Worm (Caenorhabditis elegans): ENCODE results near the gene C24B9.3.

Gene C24B9.3

DNA sequence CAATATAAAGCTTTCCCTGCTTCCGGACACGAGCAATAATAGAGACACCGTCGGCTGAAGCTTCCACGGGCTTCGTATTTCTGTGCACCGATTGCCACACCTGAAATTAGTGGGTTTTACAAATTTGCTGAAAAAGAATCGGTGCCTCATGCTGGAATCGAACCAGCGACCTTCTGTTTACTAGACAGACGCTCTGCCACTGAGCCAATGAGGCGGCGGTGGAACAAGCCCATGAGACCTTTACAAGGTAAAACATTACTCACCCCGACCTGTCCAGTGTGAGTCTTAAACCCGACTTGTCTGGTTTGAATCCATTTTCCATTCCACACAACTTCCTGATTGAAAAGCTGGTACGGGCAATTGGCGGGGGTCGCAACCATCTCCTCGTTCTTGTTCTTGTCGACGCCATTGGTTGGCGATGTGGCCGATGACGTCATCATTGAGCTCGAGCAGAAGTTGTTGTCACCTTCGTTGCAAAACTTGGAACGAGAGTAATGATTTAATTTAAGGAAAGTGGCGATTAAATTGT lies 46.8 kb downstream of the C24B9.3 start, which contains the start of gene ndx-2 (continued):
- TF ChIP-seq gei-17 (GFP tag; optimal IDR thresholded peaks at IDR 0.05) (no peak), dox-1 (GFP tag; IDR thresholded peaks at IDR 0.05) (peak; percentile 78), ekl-4 (GFP tag; IDR thresholded peaks at IDR 0.05) (peak; percentile 59; the same call in 1 of the 2 replicates), chd-7 (tag; optimal IDR thresholded peaks at IDR 0.05) (no peak), nfyb-1 (GFP tag; IDR thresholded peaks at IDR 0.05) (peak; percentile 78), nfya-2 (GFP tag; IDR thresholded peaks at IDR 0.05) (no peak), attf-6 (GFP tag; IDR thresholded peaks at IDR 0.05) (peak; percentile 60; the same call in 1 of the 2 replicates), tbp1 (GFP tag; optimal IDR thresholded peaks at IDR 0.05) (peak; percentile 94), B0261.1 (tag; optimal IDR thresholded peaks at IDR 0.05) (peak; percentile 76), Y95B8A.8 (GFP tag; IDR thresholded peaks at IDR 0.05) (0 out of 2 replicates have a peak, but pooled peaks have one; percentile 65), unc-130 (GFP tag; optimal IDR thresholded peaks at IDR 0.05) (no peak), snpc-3.4 (tag; optimal IDR thresholded peaks at IDR 0.05) (peak; percentile 43), zfh-2 (GFP tag; conservative IDR thresholded peaks at IDR 0.05) (no peak; the same call in 1 of the 2 replicates), somi-1 (GFP tag; optimal IDR thresholded peaks at IDR 0.05) (peak; percentile 1), aptf-3 (GFP tag; IDR thresholded peaks at IDR 0.05) (peak; percentile 67; the same call in 1 of the 2 replicates), T26A5.8 (tag; optimal IDR thresholded peaks at IDR 0.05) (peak; percentile 3), F55B11.4 (tag; optimal IDR thresholded peaks at IDR 0.05; ENCODE audit: borderline replicate concordance, insufficient read depth) (no peak), fkh-3 (tag; optimal IDR thresholded peaks at IDR 0.05) (no peak), cebp-2 (GFP tag; IDR thresholded peaks at IDR 0.05) (no peak), rpc-1 (optimal IDR thresholded peaks at IDR 0.05) (peak; percentile 66), rpc-1 (tag; optimal IDR thresholded peaks at IDR 0.05) (peak; percentile 81), akir-1 (GFP tag; optimal IDR thresholded peaks at IDR 0.05) (no peak), madf-6 (GFP tag; IDR thresholded peaks at IDR 0.05) (peak; percentile 66), snpc-4 (GFP tag; optimal IDR thresholded peaks at IDR 0.05) (peak; percentile 28), snpc-4 (tag; optimal IDR thresholded peaks at IDR 0.05) (peak in 3 of 4 experiments; percentile 12 to 55 (median 23)), F10E7.11 (tag; optimal IDR thresholded peaks at IDR 0.05) (peak; percentile 1), Y56A3A.18 (GFP tag; IDR thresholded peaks at IDR 0.05) (0 out of 2 replicates have a peak, but pooled peaks have one; percentile 49), snpc-1.1 (tag; optimal IDR thresholded peaks at IDR 0.05; ENCODE audit: insufficient read depth) (peak; percentile 17), nhr-90 (tag; optimal IDR thresholded peaks at IDR 0.05) (peak; percentile 80), tlf-1 (GFP tag; optimal IDR thresholded peaks at IDR 0.05) (no peak), F39B2.1 (GFP tag; IDR thresholded peaks at IDR 0.05) (no peak), die-1 (tag; optimal IDR thresholded peaks at IDR 0.05) (peak; percentile 79)

DNA sequence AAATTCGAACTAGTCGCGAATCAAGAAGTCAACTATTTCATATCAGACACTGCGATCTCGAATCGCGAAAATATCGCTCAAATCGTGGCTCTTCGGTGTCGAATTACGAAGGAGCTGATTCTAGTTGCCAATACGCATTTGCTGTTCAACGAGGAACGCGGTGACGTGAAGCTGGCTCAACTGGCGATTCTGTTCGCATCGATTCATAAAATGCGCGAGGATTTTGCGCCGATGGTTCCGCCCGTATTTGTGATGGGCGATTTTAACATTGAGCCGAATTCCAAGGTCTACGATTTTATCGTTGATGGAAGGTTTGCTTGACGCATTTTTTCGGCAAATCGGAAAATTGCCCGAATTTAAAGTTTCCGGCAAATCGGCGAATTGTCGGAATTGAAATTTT lies 50.9 kb downstream of the C24B9.3 start:
- TF ChIP-seq nhr-120 (GFP tag; IDR thresholded peaks at IDR 0.05) (no peak), B0035.1 (tag; optimal IDR thresholded peaks at IDR 0.05) (no peak), lir-1 (GFP tag; conservative IDR thresholded peaks at IDR 0.05) (no peak), hmg-1.2 (GFP tag; IDR thresholded peaks at IDR 0.05) (no peak), snpc-1.1 (tag; optimal IDR thresholded peaks at IDR 0.05; ENCODE audit: insufficient read depth) (no peak), attf-6 (GFP tag; IDR thresholded peaks at IDR 0.05) (no peak), nhr-80 (tag; optimal IDR thresholded peaks at IDR 0.05) (no peak), Y56A3A.18 (GFP tag; IDR thresholded peaks at IDR 0.05) (no peak), B0261.1 (tag; optimal IDR thresholded peaks at IDR 0.05) (no peak), dpff-1 (tag; optimal IDR thresholded peaks at IDR 0.05) (no peak), snpc-4 (GFP tag; optimal IDR thresholded peaks at IDR 0.05) (no peak), snpc-4 (tag; optimal IDR thresholded peaks at IDR 0.05) (no peak), sdz-38 (tag; optimal IDR thresholded peaks at IDR 0.05) (no peak), tbx-9 (tag; optimal IDR thresholded peaks at IDR 0.05; ENCODE audit: borderline replicate concordance) (no peak), gei-17 (GFP tag; optimal IDR thresholded peaks at IDR 0.05) (no peak), cebp-1 (GFP tag; IDR thresholded peaks at IDR 0.05) (no peak), cebp-1 (tag; optimal IDR thresholded peaks at IDR 0.05) (no peak), lin-40 (tag; optimal IDR thresholded peaks at IDR 0.05) (no peak), lin-54 (GFP tag; optimal IDR thresholded peaks at IDR 0.05) (no peak), C17E4.6 (GFP tag; IDR thresholded peaks at IDR 0.05) (no peak)

Data from whole organism, young adult.